Worm (Caenorhabditis elegans): ENCODE data around the gene ZK616.61.
"Not testable (repeated sequence)": the region's sequence is repeated elsewhere in the genome, so short reads cannot be mapped to it uniquely, and the experiment has no call there.

ZK616.61 gene

DNA sequence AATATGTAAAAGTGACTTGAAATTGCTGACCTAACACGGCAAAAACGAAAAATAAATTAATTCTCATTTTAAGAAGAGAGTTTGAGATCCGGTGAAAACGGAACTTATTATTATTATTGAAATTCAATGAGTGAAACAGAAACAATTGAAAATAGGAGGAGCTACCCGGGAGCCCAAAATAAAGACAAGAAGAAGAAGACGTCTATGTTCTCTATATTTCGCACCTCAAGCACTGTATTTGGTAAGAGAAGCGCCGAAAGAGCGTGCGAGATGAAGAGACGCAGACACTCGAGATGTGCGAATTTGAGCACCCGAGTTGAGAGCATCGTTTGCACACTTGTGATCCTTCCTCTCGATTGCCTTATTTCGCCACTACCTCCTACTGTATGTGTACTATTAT lies 10.3 kb downstream of the ZK616.61 start, which contains the start of gene spp-7:
Gene spp-7 (minus strand): TSS at position 101 of the 400 bp plus-strand sequence.
- no peak for TF ChIP-seq zag-1 (tag; optimal IDR thresholded peaks at IDR 0.05)
- no peak for TF ChIP-seq aly-2 (tag; optimal IDR thresholded peaks at IDR 0.05)

DNA sequence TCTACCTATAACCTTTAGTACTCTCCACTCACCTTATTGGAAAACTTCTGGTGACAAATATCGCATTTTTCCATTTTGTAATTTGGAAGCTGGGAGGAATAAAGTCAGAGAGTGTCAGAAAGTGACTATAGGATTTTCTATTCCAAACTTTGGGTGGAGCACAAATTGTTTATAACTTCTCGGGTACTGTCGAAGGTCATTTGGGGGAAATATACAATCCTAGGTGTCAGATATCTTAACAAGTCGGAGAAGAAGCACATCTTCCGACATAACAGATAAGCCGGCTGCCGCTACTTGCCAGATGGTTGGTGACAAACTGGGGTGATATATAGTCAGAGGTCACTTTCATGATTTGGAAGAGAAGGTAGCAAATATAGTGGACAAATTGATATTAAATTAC lies 13.7 kb downstream of the ZK616.61 start, which contains the start of gene ehn-3:
Gene ehn-3 (minus strand): TSS at position 101 of the 400 bp plus-strand sequence.
- TF ChIP-seq nhr-48 (tag; optimal IDR thresholded peaks at IDR 0.05), result no peak

DNA sequence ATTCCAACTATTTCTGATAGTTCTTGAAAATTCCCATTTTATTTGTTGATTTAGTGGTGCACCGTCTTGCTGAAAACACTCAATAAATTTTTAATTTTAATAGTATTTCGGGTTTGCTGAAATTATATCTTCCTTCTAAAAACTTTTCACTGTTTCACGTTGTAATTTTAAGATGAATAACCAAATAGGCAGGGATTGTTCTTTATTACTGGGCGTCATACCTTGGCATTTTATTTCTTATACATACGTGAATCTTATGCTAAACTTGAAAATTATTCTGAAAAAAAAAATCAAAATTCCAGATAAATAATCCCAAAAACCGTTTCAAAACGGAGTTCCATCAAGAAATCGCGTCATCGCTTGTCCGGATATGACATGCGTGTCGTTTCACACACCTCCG lies 33.3 kb downstream of the ZK616.61 start, which contains the start of gene mgl-3:
Gene mgl-3 (plus strand): TSS at position 301 of the 400 bp plus-strand sequence.
- TF ChIP-seq duxl-1 (tag; optimal IDR thresholded peaks at IDR 0.05; ENCODE audit: poor library complexity) (no peak), hmg-1.1 (GFP tag; IDR thresholded peaks at IDR 0.05) (no peak), madf-9 (GFP tag; conservative IDR thresholded peaks at IDR 0.05) (no peak), Y48G9A.11 (GFP tag; IDR thresholded peaks at IDR 0.05) (no peak), ceh-82 (tag; optimal IDR thresholded peaks at IDR 0.05) (no peak), daf-19 (GFP tag; conservative IDR thresholded peaks at IDR 0.05) (no peak), nhr-10 (tag; optimal IDR thresholded peaks at IDR 0.05) (no peak), lin-39 (tag; optimal IDR thresholded peaks at IDR 0.05) (no peak), unc-39 (tag; optimal IDR thresholded peaks at IDR 0.05) (no peak), unc-62 (GFP tag; optimal IDR thresholded peaks at IDR 0.05 in 1 of 2) (no peak), unc-62 (tag; optimal IDR thresholded peaks at IDR 0.05) (no peak), vab-7 (GFP tag; IDR thresholded peaks at IDR 0.05) (no peak)

DNA sequence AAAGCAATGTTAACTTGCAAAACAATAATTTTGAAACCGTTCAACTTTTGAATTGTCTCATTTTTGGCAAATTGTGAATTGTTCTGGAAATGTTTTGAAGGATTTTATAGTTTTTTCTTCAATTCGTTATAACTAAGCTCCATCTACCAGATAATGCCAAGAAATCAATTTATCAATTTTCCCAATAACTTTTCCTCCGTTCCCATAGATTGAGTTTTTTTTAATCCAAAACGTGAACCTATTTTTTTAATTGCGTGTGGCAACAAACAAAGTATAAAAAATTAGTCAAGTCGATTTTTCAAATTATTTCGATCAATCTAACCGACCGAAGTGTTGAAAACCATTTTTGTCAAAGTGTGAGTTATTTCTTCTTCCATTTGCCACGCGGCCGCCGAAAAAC lies 47.2 kb downstream of the ZK616.61 start, which contains the start of gene Y4C6A.4:
Gene Y4C6A.4 (plus strand): TSS at position 301 of the 400 bp plus-strand sequence.
- no peak for TF ChIP-seq T26A8.4 (GFP tag; IDR thresholded peaks at IDR 0.05)

DNA sequence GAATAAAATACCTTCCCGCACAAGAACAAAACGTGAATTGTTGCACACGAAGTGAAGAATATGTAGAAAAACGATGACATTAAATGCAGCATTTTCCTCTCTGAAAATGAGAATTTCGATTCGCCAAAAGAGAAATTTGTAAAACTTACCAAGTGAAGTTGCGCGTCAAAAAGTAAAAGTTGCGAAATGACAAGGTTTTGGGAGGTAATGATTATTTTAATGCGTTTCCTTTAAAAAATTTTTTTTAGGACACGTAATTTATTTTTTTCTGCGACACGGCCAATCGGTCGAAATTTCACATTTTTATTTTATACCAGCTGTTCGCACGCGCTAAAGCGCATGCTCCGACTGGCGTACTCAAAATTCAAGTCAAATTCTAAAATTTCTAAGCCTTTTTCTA lies 50.6 kb downstream of the ZK616.61 start, which contains the start of gene Y4C6A.3:
Gene Y4C6A.3 (minus strand): TSS at position 101 of the 400 bp plus-strand sequence.
- not testable (repeated sequence) for TF ChIP-seq Y75B8A.6 (GFP tag; IDR thresholded peaks at IDR 0.05); ceh-44 (GFP tag; IDR thresholded peaks at IDR 0.05); unc-62 (GFP tag; optimal IDR thresholded peaks at IDR 0.05 in 1 of 2); unc-62 (tag; optimal IDR thresholded peaks at IDR 0.05)
